Fruit fly (Drosophila melanogaster) whole organism, wandering third instar larva: ENCODE measurements around the gene CG34404.

Source experiments
- GATAd ChIP-seq: sonication (Bioruptor generic); optimal IDR thresholded peaks from 2 replicates; lab custom pipeline; 2016; ENCODE audit warnings: missing biosample characterization, missing genetic modification characterization
- Hr78 ChIP-seq: fragments of >200 bp; optimal IDR thresholded peaks from 2 replicates; lab custom pipeline; 2017; ENCODE audit warnings: missing biosample characterization, missing genetic modification characterization
- Jra ChIP-seq: sonication (Bioruptor generic); optimal IDR thresholded peaks from 2 replicates; lab custom pipeline; 2016; ENCODE audit warnings: missing biosample characterization, missing genetic modification characterization
- Mio ChIP-seq: sonication (Bioruptor generic); optimal IDR thresholded peaks from 2 replicates; lab custom pipeline; 2016; ENCODE audit warnings: missing biosample characterization, missing genetic modification characterization
- Myc ChIP-seq: fragments of >200 bp; optimal IDR thresholded peaks from 2 replicates; lab custom pipeline; 2017
- OdsH ChIP-seq: fragments of 200-800 bp; sonication (Bioruptor generic); optimal IDR thresholded peaks from 2 replicates; lab custom pipeline; 2016; ENCODE audit warnings: missing biosample characterization, mild to moderate bottlenecking, missing genetic modification characterization
- Rel ChIP-seq, 2 experiments: fragments of 200-800 bp; sonication (Bioruptor generic) in 1 of 2; optimal IDR thresholded peaks; 2 replicates in 1 of 2; 3 replicates in 1 of 2; lab custom pipeline; 2016 to 2019; ENCODE audit warnings: mild to moderate bottlenecking in 2 of 2, missing biosample characterization in 2 of 2, missing genetic modification characterization in 2 of 2, moderate library complexity in 1 of 2
- Vsx2 ChIP-seq: fragments of 200-300, 225-300 bp; sonication (Bioruptor generic); optimal IDR thresholded peaks from 2 replicates; lab custom pipeline; 2018; ENCODE audit warnings: missing biosample characterization, missing genetic modification characterization; ENCODE audit not compliant: partially characterized antibody
- dl ChIP-seq, 2 experiments: fragments of 175-275, 200-275 bp in 1 of 2; fragments of 200-275 bp in 1 of 2; sonication (Bioruptor generic); optimal IDR thresholded peaks; lab custom pipeline; 2018; ENCODE audit warnings: mild to moderate bottlenecking in 2 of 2, missing biosample characterization in 2 of 2, missing genetic modification characterization in 2 of 2, moderate library complexity in 2 of 2; ENCODE audit not compliant: partially characterized antibody in 2 of 2, insufficient read depth in 1 of 2
- dsf ChIP-seq: sonication (Bioruptor generic); optimal IDR thresholded peaks from 2 replicates; lab custom pipeline; 2016; ENCODE audit warnings: missing biosample characterization, missing genetic modification characterization, borderline replicate concordance
- h ChIP-seq: fragments of 200-800 bp; sonication (Bioruptor generic); optimal IDR thresholded peaks from 3 replicates; lab custom pipeline; 2016; ENCODE audit warnings: missing biosample characterization, mild to moderate bottlenecking, missing genetic modification characterization
- pan ChIP-seq: fragments of >200 bp; optimal IDR thresholded peaks from 2 replicates; lab custom pipeline; 2017
- sage ChIP-seq: fragments of 200-800 bp; sonication (Bioruptor generic); optimal IDR thresholded peaks from 2 replicates; lab custom pipeline; 2016; ENCODE audit warnings: missing biosample characterization, mild to moderate bottlenecking, missing genetic modification characterization
- usp ChIP-seq: fragments of >200 bp; optimal IDR thresholded peaks from 2 replicates; lab custom pipeline; 2017; ENCODE audit warnings: missing biosample characterization, missing genetic modification characterization

- TF ChIP-seq Mio (GFP tag; lab: Kevin White, UChicago) (no peak), pan (lab: Kevin White, UChicago) (no peak), Myc (lab: Kevin White, UChicago) (no peak), Jra (GFP tag; lab: Kevin White, UChicago) (no peak), Vsx2 (GFP tag; lab: Kevin White, UChicago) (no peak), Rel (GFP tag; optimal IDR thresholded peaks at IDR 0.05; lab: Kevin White, UChicago) (no peak), Rel (tag; optimal IDR thresholded peaks at IDR 0.05; lab: Kevin White, UChicago) (no peak), sage (GFP tag; lab: Kevin White, UChicago) (no peak), GATAd (GFP tag; lab: Kevin White, UChicago) (no peak), h (GFP tag; lab: Kevin White, UChicago) (no peak), usp (GFP tag; lab: Kevin White, UChicago) (no peak), dsf (GFP tag; lab: Kevin White, UChicago) (no peak), OdsH (no peak), Hr78 (no peak), dl (GFP tag; optimal IDR thresholded peaks at IDR 0.05; lab: Kevin White, UChicago; ENCODE audit: insufficient read depth in 1 of 2, partially characterized antibody in 2 of 2) (no peak)
These were observed 13.4 kb downstream of the CG34404 start for dm6 chr3R:15354019-15354418.
